Worm (Caenorhabditis elegans) whole organism, L4 larva: ENCODE results near the gene C34D4.2.

Experiments
- F37D6.2 ChIP-seq: sonication (generic microtip); optimal IDR thresholded peaks from 2 replicates; lab custom pipeline; 2016; ENCODE audit warnings: mild to moderate bottlenecking, missing genetic modification characterization, missing compliant biosample characterization
- T20F7.1 ChIP-seq: fragments of 200-800 bp; sonication (Bioruptor generic); optimal IDR thresholded peaks from 2 replicates; lab custom pipeline; 2018; ENCODE audit warnings: mild to moderate bottlenecking, missing genetic modification characterization, missing compliant biosample characterization
- Y105C5A.15 ChIP-seq: fragments of 200-800 bp; sonication (Bioruptor generic); IDR thresholded peaks from 2 replicates; pipeline ENCODE4 v1.3.6; 2022; ENCODE audit warnings: missing genetic modification characterization, missing compliant biosample characterization
- Y75B8A.6 ChIP-seq: fragments of 200-800 bp; sonication (Bioruptor generic); IDR thresholded peaks from 2 replicates; pipeline ENCODE4 v1.3.6; 2022; ENCODE audit warnings: missing genetic modification reagents, missing genetic modification characterization, missing compliant biosample characterization
- ZK337.2 ChIP-seq: fragments of 200-800 bp; sonication (Bioruptor generic); IDR thresholded peaks from 2 replicates; pipeline ENCODE4 v1.3.6; 2022; ENCODE audit warnings: missing genetic modification reagents, missing genetic modification characterization, missing compliant biosample characterization
- aha-1 ChIP-seq: fragments of 150-350 bp; peaks from one replicate; lab custom pipeline; 2014; ENCODE audit warnings: missing biosample characterization, missing genetic modification characterization
- arid-1 ChIP-seq: fragments of 200-800 bp; sonication (Bioruptor generic); conservative IDR thresholded peaks from 2 replicates; pipeline ENCODE4 v1.3.6; 2022; ENCODE audit warnings: missing genetic modification reagents, missing genetic modification characterization, missing compliant biosample characterization
- ces-1 ChIP-seq: fragments of 150-350 bp; sonication (generic microtip); optimal IDR thresholded peaks from 4 replicates; lab custom pipeline; 2014; ENCODE audit warnings: missing biosample characterization, missing genetic modification reagents, missing genetic modification characterization
- daf-12 ChIP-seq: fragments of 150-350 bp; optimal IDR thresholded peaks from 2 replicates; lab custom pipeline; 2014; ENCODE audit warnings: missing biosample characterization, missing genetic modification reagents, missing genetic modification characterization
- dpl-1 ChIP-seq: fragments of 150-350 bp; optimal IDR thresholded peaks from 2 replicates; lab custom pipeline; 2014; ENCODE audit warnings: missing biosample characterization, missing genetic modification reagents, missing genetic modification characterization
- fkh-10 ChIP-seq: fragments of 150-350 bp; optimal IDR thresholded peaks from 2 replicates; lab custom pipeline; 2014; ENCODE audit warnings: missing biosample characterization, missing genetic modification reagents, missing genetic modification characterization
- gei-8 ChIP-seq: fragments of 200-800 bp; sonication (Bioruptor generic); optimal IDR thresholded peaks from 2 replicates; lab custom pipeline; 2018; ENCODE audit warnings: mild to moderate bottlenecking, missing genetic modification characterization, missing compliant biosample characterization
- hlh-30 ChIP-seq: sonication (generic microtip); optimal IDR thresholded peaks from 2 replicates; lab custom pipeline; 2017; ENCODE audit warnings: antibody characterized with exemption, mild to moderate bottlenecking, missing genetic modification characterization, missing compliant biosample characterization; ENCODE audit not compliant: insufficient read depth
- lim-7 ChIP-seq: fragments of 200-800 bp; sonication (Bioruptor generic); IDR thresholded peaks from 2 replicates; pipeline ENCODE4 v1.3.6; 2022; ENCODE audit warnings: missing genetic modification characterization, missing compliant biosample characterization
- mes-2 ChIP-seq: sonication (generic microtip); optimal IDR thresholded peaks from 2 replicates; lab custom pipeline; 2016; ENCODE audit warnings: missing genotype, mild to moderate bottlenecking, missing genetic modification characterization, missing compliant biosample characterization; ENCODE audit not compliant: poor library complexity, severe bottlenecking
- mxl-3 ChIP-seq: fragments of 200-800 bp; sonication (Bioruptor generic); optimal IDR thresholded peaks from 2 replicates; lab custom pipeline; 2018; ENCODE audit warnings: mild to moderate bottlenecking, missing genetic modification characterization, missing compliant biosample characterization
- nhr-11 ChIP-seq: fragments of 150-350 bp; optimal IDR thresholded peaks from 2 replicates; lab custom pipeline; 2014; ENCODE audit warnings: missing biosample characterization, missing genetic modification characterization
- nhr-111 ChIP-seq: fragments of 200-800 bp; sonication (Bioruptor generic); optimal IDR thresholded peaks from 2 replicates; lab custom pipeline; 2018; ENCODE audit warnings: mild to moderate bottlenecking, missing genetic modification characterization, missing compliant biosample characterization
- nhr-25 ChIP-seq: sonication (generic microtip); optimal IDR thresholded peaks from 2 replicates; lab custom pipeline; 2017; ENCODE audit warnings: missing genetic modification characterization, mild to moderate bottlenecking, missing compliant biosample characterization, antibody characterized with exemption, moderate library complexity, borderline replicate concordance; ENCODE audit not compliant: insufficient read depth
- nhr-41 ChIP-seq: fragments of 200-800 bp; sonication (Bioruptor generic); IDR thresholded peaks from 2 replicates; pipeline ENCODE4 v1.3.6; 2022; ENCODE audit warnings: missing genetic modification reagents, missing genetic modification characterization, missing compliant biosample characterization
- nhr-42 ChIP-seq: fragments of 200-800 bp; sonication (Bioruptor generic); IDR thresholded peaks from 2 replicates; pipeline ENCODE4 v1.3.6; 2022; ENCODE audit warnings: missing genetic modification characterization, missing compliant biosample characterization
- nhr-76 ChIP-seq: fragments of 150-350 bp; optimal IDR thresholded peaks from 2 replicates; lab custom pipeline; 2014; ENCODE audit warnings: missing biosample characterization, missing genetic modification characterization
- pha-4 ChIP-seq, 2 experiments: fragments of 150-350 bp in 1 of 2; fragments of 200-800 bp in 1 of 2; sonication (Bioruptor generic) in 1 of 2; IDR thresholded peaks in 1 of 2; optimal IDR thresholded peaks in 1 of 2; 2 replicates each; pipeline versions ENCODE4 v1.3.6 to Lab custom; 2014 to 2022; ENCODE audit warnings: missing genetic modification characterization in 2 of 2, missing genetic modification reagents in 2 of 2, missing biosample characterization in 1 of 2, missing compliant biosample characterization in 1 of 2
- php-3 ChIP-seq: fragments of 200-800 bp; sonication (Bioruptor generic); IDR thresholded peaks from 2 replicates; pipeline ENCODE4 v1.3.6; 2022; ENCODE audit warnings: missing genetic modification reagents, missing genetic modification characterization, missing compliant biosample characterization
- sdz-12 ChIP-seq: fragments of 200-800 bp; sonication (Bioruptor generic); optimal IDR thresholded peaks from 2 replicates; lab custom pipeline; 2018; ENCODE audit warnings: mild to moderate bottlenecking, missing genetic modification characterization, missing compliant biosample characterization
- snpc-1.2 ChIP-seq: fragments of 200-800 bp; sonication (Bioruptor generic); IDR thresholded peaks from 2 replicates; pipeline ENCODE4 v1.3.6; 2022; ENCODE audit warnings: missing genetic modification reagents, missing genetic modification characterization, missing compliant biosample characterization
- unc-130 ChIP-seq: sonication (generic microtip); optimal IDR thresholded peaks from 2 replicates; lab custom pipeline; 2016; ENCODE audit warnings: missing genetic modification reagents, missing genetic modification characterization, missing compliant biosample characterization
- unc-62 ChIP-seq, 3 experiments: fragments of 150-350 bp in 1 of 3; sonication (generic microtip); optimal IDR thresholded peaks in 2 of 3; peaks in 1 of 3; 1 replicate in 1 of 3; 2 replicates in 2 of 3; lab custom pipeline; 2014 to 2017; ENCODE audit warnings: missing biosample characterization in 3 of 3, missing genetic modification characterization in 3 of 3, missing genetic modification reagents in 3 of 3, missing genotype in 1 of 3
- vab-7 ChIP-seq: fragments of 200-800 bp; sonication (Bioruptor generic); IDR thresholded peaks from 2 replicates; pipeline ENCODE4 v1.3.6; 2022; ENCODE audit warnings: missing genetic modification reagents, missing genetic modification characterization, missing compliant biosample characterization
- zag-1 ChIP-seq: fragments of 150-350 bp; optimal IDR thresholded peaks from 2 replicates; lab custom pipeline; 2014; ENCODE audit warnings: missing biosample characterization, missing genetic modification characterization
- zip-2 ChIP-seq: fragments of 150-350 bp; optimal IDR thresholded peaks from 2 replicates; lab custom pipeline; 2014; ENCODE audit warnings: missing biosample characterization, missing genetic modification characterization

The C34D4.2 gene

ce11 chrIV:7153362-7153761 is 1.1 kb upstream of the C34D4.2 start, which contains the start of gene C34D4.3:
Gene C34D4.3 (plus strand): TSS chrIV:7153662.
- TF ChIP-seq unc-62 (GFP tag; optimal IDR thresholded peaks at IDR 0.05 in 1 of 2; lab: Kevin White, UChicago): no peak
- TF ChIP-seq unc-62 (tag; optimal IDR thresholded peaks at IDR 0.05; lab: Kevin White, UChicago): no peak
- peak; percentile 10 for TF ChIP-seq aha-1
- no peak for TF ChIP-seq gei-8 (GFP tag; lab: Kevin White, UChicago)
- no peak for TF ChIP-seq unc-130 (GFP tag; lab: Kevin White, UChicago)

DNA sequence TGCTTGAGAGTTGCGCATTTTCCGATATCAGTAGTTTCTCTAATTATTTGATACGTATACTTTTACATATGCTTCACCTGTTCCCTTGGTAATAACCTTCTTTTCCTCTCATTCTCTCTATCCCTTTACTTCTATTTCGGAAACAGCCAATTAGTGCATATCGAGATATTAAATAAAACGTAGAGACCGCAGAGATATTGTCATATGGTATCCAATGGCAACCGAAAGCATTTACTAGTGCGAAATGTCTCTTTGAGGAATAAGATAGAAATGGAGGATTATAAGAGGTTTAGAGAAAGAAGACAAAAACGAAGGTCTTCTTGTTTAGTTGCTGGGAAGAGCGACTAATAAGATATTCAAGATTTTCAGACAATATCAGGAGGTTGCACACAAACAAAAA is 1.9 kb downstream of the C34D4.2 start, which contains the start of gene maph-9:
maph-9 (plus strand) TSS at position 273 of the 400 bp plus-strand sequence.
- TF ChIP-seq mes-2 (tag; lab: Kevin White, UChicago) (no peak), dpl-1 (GFP tag; lab: Kevin White, UChicago) (no peak), aha-1 (peak; percentile 67), zag-1 (tag; lab: Kevin White, UChicago) (no peak), snpc-1.2 (GFP tag; lab: Robert Waterston, UW) (no peak), php-3 (GFP tag; lab: Robert Waterston, UW) (no peak), mxl-3 (GFP tag; lab: Kevin White, UChicago) (no peak), unc-130 (GFP tag; lab: Kevin White, UChicago) (no peak)

ce11 chrIV:7158161-7158560 is 3.7 kb downstream of the C34D4.2 start:
- TF ChIP-seq aha-1: peak; percentile 94
- no peak for TF ChIP-seq vab-7 (GFP tag; lab: Robert Waterston, UW)
- TF ChIP-seq, all 104 proteins: peak for 1

DNA sequence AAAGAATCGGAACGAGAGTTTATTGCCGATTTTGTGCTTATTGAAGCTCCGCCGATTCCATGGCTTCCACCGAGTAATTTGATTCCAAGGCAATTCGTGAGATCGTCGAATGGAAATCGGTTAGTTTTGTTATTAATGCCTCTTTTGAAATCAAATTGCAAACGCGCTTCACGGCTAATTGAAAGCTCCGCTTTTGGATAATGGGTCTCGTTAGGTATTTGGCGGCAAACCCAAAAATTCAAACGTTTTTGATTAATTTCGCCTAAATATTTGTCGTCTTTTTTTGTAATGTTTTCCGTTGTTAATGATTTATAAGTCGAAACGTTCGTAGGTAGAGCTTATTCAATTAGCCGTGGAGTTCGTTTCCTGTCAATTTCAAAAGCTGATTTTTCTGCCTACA is 5.1 kb downstream of the C34D4.2 start:
- no peak for TF ChIP-seq nhr-25 (tag; lab: Kevin White, UChicago)
- TF ChIP-seq fkh-10: no peak
- TF ChIP-seq lim-7 (GFP tag; lab: Robert Waterston, UW): no peak
- no peak for TF ChIP-seq nhr-41
- TF ChIP-seq dpl-1 (GFP tag; lab: Kevin White, UChicago): no peak
- TF ChIP-seq F37D6.2 (tag; lab: Kevin White, UChicago): no peak
- TF ChIP-seq Y75B8A.6 (GFP tag; lab: Robert Waterston, UW): no peak
- TF ChIP-seq ZK337.2 (GFP tag; lab: Robert Waterston, UW): no peak
- TF ChIP-seq pha-4 (GFP tag; IDR thresholded peaks at IDR 0.05; lab: Robert Waterston, UW): no peak
- no peak for TF ChIP-seq pha-4 (tag; optimal IDR thresholded peaks at IDR 0.05; lab: Kevin White, UChicago)
- TF ChIP-seq nhr-42 (GFP tag; lab: Robert Waterston, UW): no peak
- TF ChIP-seq nhr-11: no peak
- no peak for TF ChIP-seq daf-12
- no peak for TF ChIP-seq Y105C5A.15 (GFP tag; lab: Robert Waterston, UW)
- no peak for TF ChIP-seq nhr-111
- TF ChIP-seq arid-1 (GFP tag; lab: Robert Waterston, UW): no peak
- TF ChIP-seq nhr-76 (tag; lab: Kevin White, UChicago): no peak

ce11 chrIV:7165723-7166122 is 11.3 kb downstream of the C34D4.2 start, which contains the start of gene rpc-1:
Gene rpc-1 (minus strand): TSS chrIV:7165748.
- TF ChIP-seq Y75B8A.6 (GFP tag; lab: Robert Waterston, UW) (no peak), ces-1 (no peak), dpl-1 (GFP tag; lab: Kevin White, UChicago) (peak; percentile 69), hlh-30 (peak; percentile 29), sdz-12 (GFP tag; lab: Kevin White, UChicago) (no peak), T20F7.1 (GFP tag; lab: Kevin White, UChicago) (peak; percentile 95), zip-2 (tag; lab: Kevin White, UChicago) (peak; percentile 86)
- TF ChIP-seq, all 104 proteins: peak for 4
